Fruit fly (Drosophila melanogaster) whole organism, adult: ENCODE measurements around the gene CG31064.

Source experiments
- CG11617 ChIP-seq: fragments of 200-800 bp; sonication (Bioruptor generic); optimal IDR thresholded peaks from 2 replicates; lab custom pipeline; 2017; ENCODE audit warnings: mild to moderate bottlenecking, missing biosample characterization, missing genetic modification reagents, missing genetic modification characterization
- CG12768 ChIP-seq: fragments of 200-800 bp; sonication (Bioruptor generic); optimal IDR thresholded peaks from 2 replicates; lab custom pipeline; 2017; ENCODE audit warnings: missing biosample characterization, missing genetic modification characterization, mild to moderate bottlenecking, moderate library complexity, missing genetic modification reagents
- CG14711 ChIP-seq: fragments of 200-800 bp; sonication (Bioruptor generic); optimal IDR thresholded peaks from 2 replicates; lab custom pipeline; 2018; ENCODE audit warnings: missing biosample characterization, mild to moderate bottlenecking, missing genetic modification characterization, moderate library complexity
- CG1620 ChIP-seq: fragments of 200-800 bp; sonication (Bioruptor generic); optimal IDR thresholded peaks from 2 replicates; lab custom pipeline; 2016; ENCODE audit warnings: missing biosample characterization, missing genetic modification characterization
- CG33017 ChIP-seq: fragments of 200-800 bp; sonication (Bioruptor generic); optimal IDR thresholded peaks from 2 replicates; lab custom pipeline; 2018; ENCODE audit warnings: missing biosample characterization, mild to moderate bottlenecking, missing genetic modification characterization, moderate library complexity
- CG5204 ChIP-seq: fragments of 200-800 bp; sonication (Bioruptor generic); optimal IDR thresholded peaks from 2 replicates; lab custom pipeline; 2016; ENCODE audit warnings: missing biosample characterization, missing genetic modification characterization
- CG7045 ChIP-seq: fragments of 200-800 bp; sonication (Bioruptor generic); optimal IDR thresholded peaks from 2 replicates; lab custom pipeline; 2017; ENCODE audit warnings: missing biosample characterization, mild to moderate bottlenecking, missing genetic modification characterization
- CG7101 ChIP-seq: fragments of 200-800 bp; sonication (Bioruptor generic); optimal IDR thresholded peaks from 2 replicates; lab custom pipeline; 2018; ENCODE audit warnings: missing biosample characterization, mild to moderate bottlenecking, missing genetic modification characterization, moderate library complexity
- Clk ChIP-seq: fragments of 200-800 bp; sonication (Bioruptor generic); optimal IDR thresholded peaks from 2 replicates; lab custom pipeline; 2017; ENCODE audit warnings: missing biosample characterization, missing genetic modification characterization
- Hr96 ChIP-seq: fragments of 200-800 bp; sonication (Bioruptor generic); optimal IDR thresholded peaks from 2 replicates; lab custom pipeline; 2016; ENCODE audit warnings: missing biosample characterization, missing genetic modification characterization
- bab1 ChIP-seq: fragments of 200-800 bp; sonication (Bioruptor generic); optimal IDR thresholded peaks from 3 replicates; lab custom pipeline; 2019; ENCODE audit warnings: missing biosample characterization, mild to moderate bottlenecking, missing genetic modification characterization, moderate library complexity
- cnc ChIP-seq, 2 experiments: fragments of >200 bp; optimal IDR thresholded peaks; 2 replicates each; lab custom pipeline; 2017
- kay ChIP-seq: fragments of 200-800 bp; sonication (Bioruptor generic); peaks from one replicate; lab custom pipeline; 2016; ENCODE audit warnings: missing biosample characterization, missing genetic modification characterization, borderline replicate concordance
- ovo ChIP-seq: fragments of 200-800 bp; sonication (Bioruptor generic); optimal IDR thresholded peaks from 2 replicates; lab custom pipeline; 2016; ENCODE audit warnings: missing biosample characterization, missing genetic modification characterization

DNA sequence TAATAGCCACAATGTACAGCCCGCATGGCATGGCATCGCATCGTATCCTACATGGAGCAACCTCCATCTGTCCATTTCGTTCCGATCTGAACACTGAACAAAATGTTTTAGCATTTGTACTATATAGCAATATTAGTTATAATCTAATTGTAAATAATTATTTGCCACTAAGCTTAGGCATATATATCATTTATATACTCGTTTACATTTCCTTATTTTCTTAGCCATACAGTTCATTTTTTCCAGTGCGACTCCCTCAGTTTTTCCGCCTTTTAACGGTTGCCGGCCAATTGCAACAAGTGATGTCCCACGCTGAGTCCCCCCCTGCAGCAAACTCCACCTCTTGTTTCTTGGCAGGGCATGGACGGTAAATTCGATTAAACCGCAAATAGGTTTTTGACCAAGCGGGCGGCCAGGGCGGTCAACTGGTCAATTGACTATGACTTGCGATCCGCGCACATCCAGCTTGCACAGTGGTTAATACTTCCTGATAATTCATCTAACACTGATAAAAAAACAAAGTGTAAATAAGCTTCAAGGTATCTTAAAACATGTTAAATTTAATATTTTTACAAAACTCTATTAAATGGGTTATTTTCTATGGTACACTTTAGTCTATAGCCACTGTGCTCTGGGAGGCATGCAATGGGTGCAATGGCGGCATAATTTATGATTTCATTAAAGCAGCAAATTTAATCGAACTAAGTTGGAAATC lies 29.2 kb downstream of the CG31064 start:
- no peak for TF ChIP-seq CG5204 (GFP tag; lab: Kevin White, UChicago)
- TF ChIP-seq CG7101 (tag; lab: Kevin White, UChicago): no peak
- no peak for TF ChIP-seq CG11617
- TF ChIP-seq CG14711 (tag; lab: Kevin White, UChicago): no peak
- no peak for TF ChIP-seq CG33017 (tag; lab: Kevin White, UChicago)
- TF ChIP-seq Clk (GFP tag; lab: Kevin White, UChicago): no peak
- TF ChIP-seq kay (GFP tag; lab: Kevin White, UChicago): no peak
- TF ChIP-seq CG7045: no peak
- no peak for TF ChIP-seq Hr96 (GFP tag; lab: Kevin White, UChicago)
- no peak for TF ChIP-seq ovo (GFP tag; lab: Kevin White, UChicago)
- no peak for TF ChIP-seq CG1620
- TF ChIP-seq cnc (optimal IDR thresholded peaks at IDR 0.05; lab: Kevin White, UChicago): no peak
- TF ChIP-seq CG12768 (GFP tag; lab: Kevin White, UChicago): no peak
- TF ChIP-seq bab1 (GFP tag; lab: Kevin White, UChicago): no peak
